Worm (Caenorhabditis elegans) whole organism, L2 larva: ENCODE results near the gene nduv-3.
A peak's percentile ranks its signal among the peaks of the same experiment; 100 is the strongest.

Experiments
- F13H6.1 ChIP-seq: sonication (generic microtip); optimal IDR thresholded peaks from 2 replicates; lab custom pipeline; 2016; ENCODE audit warnings: missing genetic modification characterization, missing compliant biosample characterization
- Y55F3AM.14 ChIP-seq: fragments of 200-800 bp; sonication (Bioruptor generic); optimal IDR thresholded peaks from 2 replicates; lab custom pipeline; 2018; ENCODE audit warnings: mild to moderate bottlenecking, missing genetic modification characterization, missing compliant biosample characterization
- alr-1 ChIP-seq: fragments of 150-350 bp; optimal IDR thresholded peaks from 2 replicates; lab custom pipeline; 2014; ENCODE audit warnings: missing biosample characterization, missing genetic modification characterization
- aly-2 ChIP-seq: fragments of 150-350 bp; optimal IDR thresholded peaks from 2 replicates; lab custom pipeline; 2014; ENCODE audit warnings: missing biosample characterization, missing genetic modification characterization
- blmp-1 ChIP-seq: sonication (generic microtip); optimal IDR thresholded peaks from 2 replicates; lab custom pipeline; 2017; ENCODE audit warnings: missing genetic modification characterization, mild to moderate bottlenecking, missing compliant biosample characterization, antibody characterized with exemption, moderate library complexity; ENCODE audit not compliant: insufficient read depth
- ceh-16 ChIP-seq: fragments of 150-350 bp; optimal IDR thresholded peaks from 2 replicates; lab custom pipeline; 2014; ENCODE audit warnings: missing biosample characterization, missing genetic modification characterization
- ceh-82 ChIP-seq: fragments of 150-350 bp; optimal IDR thresholded peaks from 2 replicates; lab custom pipeline; 2014; ENCODE audit warnings: missing biosample characterization, missing genetic modification characterization
- crh-2 ChIP-seq: sonication (generic microtip); optimal IDR thresholded peaks from 2 replicates; lab custom pipeline; 2017; ENCODE audit warnings: missing biosample characterization, missing genetic modification characterization
- elt-1 ChIP-seq: fragments of 150-350 bp; optimal IDR thresholded peaks from 2 replicates; lab custom pipeline; 2014; ENCODE audit warnings: missing biosample characterization, missing genetic modification characterization
- elt-3 ChIP-seq: sonication (generic microtip); optimal IDR thresholded peaks from 2 replicates; lab custom pipeline; 2017; ENCODE audit warnings: missing biosample characterization, missing genetic modification characterization
- fos-1 ChIP-seq: fragments of 150-350 bp; optimal IDR thresholded peaks from 2 replicates; lab custom pipeline; 2014; ENCODE audit warnings: missing biosample characterization, missing genetic modification characterization
- gmeb-1 ChIP-seq: fragments of 150-350 bp; optimal IDR thresholded peaks from 2 replicates; lab custom pipeline; 2014; ENCODE audit warnings: missing biosample characterization, missing genetic modification characterization
- lin-11 ChIP-seq: fragments of 150-350 bp; sonication (generic microtip); optimal IDR thresholded peaks from 2 replicates; lab custom pipeline; 2014; ENCODE audit warnings: missing biosample characterization, missing genetic modification characterization, inconsistent platforms, mixed read lengths
- lsy-2 ChIP-seq, 2 experiments: fragments of 150-350 bp in 1 of 2; sonication (generic microtip) in 1 of 2; optimal IDR thresholded peaks; 2 replicates each; lab custom pipeline; 2014 to 2017; ENCODE audit warnings: missing biosample characterization in 2 of 2, missing genetic modification characterization in 2 of 2
- mab-5 ChIP-seq: fragments of 150-350 bp; optimal IDR thresholded peaks from 2 replicates; lab custom pipeline; 2014; ENCODE audit warnings: missing biosample characterization, missing genetic modification characterization
- mbf-1 ChIP-seq: sonication (generic microtip); optimal IDR thresholded peaks from 2 replicates; lab custom pipeline; 2017; ENCODE audit warnings: missing biosample characterization, missing genetic modification characterization
- mdl-1 ChIP-seq, 2 experiments: fragments of 150-350 bp in 1 of 2; sonication (generic microtip) in 1 of 2; optimal IDR thresholded peaks; 2 replicates each; lab custom pipeline; 2017; ENCODE audit warnings: missing biosample characterization in 2 of 2, missing genetic modification characterization in 2 of 2
- nhr-12 ChIP-seq: fragments of 150-350 bp; optimal IDR thresholded peaks from 2 replicates; lab custom pipeline; 2014; ENCODE audit warnings: missing biosample characterization, missing genetic modification characterization
- nhr-129 ChIP-seq: fragments of 150-350 bp; optimal IDR thresholded peaks from 2 replicates; lab custom pipeline; 2014; ENCODE audit warnings: missing biosample characterization, missing genetic modification characterization
- nhr-21 ChIP-seq: fragments of 150-350 bp; optimal IDR thresholded peaks from 2 replicates; lab custom pipeline; 2014; ENCODE audit warnings: missing biosample characterization, missing genetic modification characterization
- nhr-23 ChIP-seq: fragments of 150-350 bp; optimal IDR thresholded peaks from 2 replicates; lab custom pipeline; 2014; ENCODE audit warnings: missing biosample characterization, missing genetic modification reagents, missing genetic modification characterization
- nhr-237 ChIP-seq: fragments of 150-350 bp; optimal IDR thresholded peaks from 2 replicates; lab custom pipeline; 2014; ENCODE audit warnings: missing biosample characterization, missing genetic modification characterization
- nhr-6 ChIP-seq: fragments of 150-350 bp; optimal IDR thresholded peaks from 2 replicates; lab custom pipeline; 2014; ENCODE audit warnings: missing biosample characterization, missing genetic modification characterization
- nhr-77 ChIP-seq: fragments of 150-350 bp; optimal IDR thresholded peaks from 2 replicates; lab custom pipeline; 2014; ENCODE audit warnings: missing biosample characterization, missing genetic modification characterization
- peb-1 ChIP-seq: fragments of 150-350 bp; optimal IDR thresholded peaks from 2 replicates; lab custom pipeline; 2014; ENCODE audit warnings: missing biosample characterization, missing genetic modification characterization
- sma-3 ChIP-seq: sonication (generic microtip); optimal IDR thresholded peaks from 2 replicates; lab custom pipeline; 2016; ENCODE audit warnings: missing genetic modification reagents, missing genetic modification characterization, missing compliant biosample characterization
- snpc-4 ChIP-seq: fragments of 150-350 bp; optimal IDR thresholded peaks from 2 replicates; lab custom pipeline; 2014; ENCODE audit warnings: missing biosample characterization, missing genetic modification characterization
- unc-39 ChIP-seq: fragments of 150-350 bp; optimal IDR thresholded peaks from 2 replicates; lab custom pipeline; 2014; ENCODE audit warnings: missing biosample characterization, missing genetic modification characterization
- unc-55 ChIP-seq: fragments of 150-350 bp; sonication (generic microtip); optimal IDR thresholded peaks from 3 replicates; lab custom pipeline; 2014; ENCODE audit warnings: missing biosample characterization, missing genetic modification reagents, missing genetic modification characterization
- zag-1 ChIP-seq: fragments of 150-350 bp; optimal IDR thresholded peaks from 2 replicates; lab custom pipeline; 2014; ENCODE audit warnings: missing biosample characterization, missing genetic modification characterization
- ztf-1 ChIP-seq: fragments of 200-800 bp; sonication (Bioruptor generic); conservative IDR thresholded peaks from 2 replicates; pipeline ENCODE4 v1.3.6; 2022; ENCODE audit warnings: missing genetic modification characterization, missing compliant biosample characterization
- ztf-4 ChIP-seq: fragments of 150-350 bp; optimal IDR thresholded peaks from 2 replicates; lab custom pipeline; 2014; ENCODE audit warnings: missing biosample characterization, missing genetic modification characterization

The nduv-3 gene

DNA sequence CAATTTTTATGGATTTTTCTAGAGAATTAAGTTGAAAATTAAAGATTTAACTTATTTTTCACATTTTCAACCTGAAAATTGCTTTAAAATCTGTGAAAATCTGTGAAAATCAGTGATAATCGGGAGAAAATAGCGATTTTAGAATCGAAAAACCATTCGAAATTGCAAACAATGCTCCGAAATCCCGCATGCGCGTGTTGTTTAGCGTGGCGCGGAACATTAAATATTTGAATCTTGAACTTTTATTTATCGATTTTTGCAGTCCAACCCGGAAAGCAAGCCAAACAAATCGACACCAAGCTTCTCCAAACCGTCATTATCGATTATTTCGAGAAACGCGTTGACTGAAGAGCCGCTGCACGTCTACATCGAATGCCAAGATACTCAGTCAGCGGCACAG is 30.1 kb upstream of the nduv-3 start:
- TF ChIP-seq unc-55 (GFP tag; lab: Kevin White, UChicago) = no peak
- TF ChIP-seq peb-1 (tag; lab: Kevin White, UChicago) = no peak
- TF ChIP-seq ztf-4 (tag; lab: Kevin White, UChicago) = no peak
- TF ChIP-seq lin-11 (tag; lab: Kevin White, UChicago) = no peak
- no peak for TF ChIP-seq zag-1 (tag; lab: Kevin White, UChicago)
- TF ChIP-seq nhr-237 (tag; lab: Kevin White, UChicago) = no peak
- TF ChIP-seq mdl-1 (tag; optimal IDR thresholded peaks at IDR 0.05; lab: Kevin White, UChicago) = no peak
- no peak for TF ChIP-seq ztf-1 (GFP tag; lab: Robert Waterston, UW)
- TF ChIP-seq alr-1 (tag; lab: Kevin White, UChicago) = no peak
- no peak for TF ChIP-seq crh-2
- TF ChIP-seq mab-5 (tag; lab: Kevin White, UChicago) = no peak

DNA sequence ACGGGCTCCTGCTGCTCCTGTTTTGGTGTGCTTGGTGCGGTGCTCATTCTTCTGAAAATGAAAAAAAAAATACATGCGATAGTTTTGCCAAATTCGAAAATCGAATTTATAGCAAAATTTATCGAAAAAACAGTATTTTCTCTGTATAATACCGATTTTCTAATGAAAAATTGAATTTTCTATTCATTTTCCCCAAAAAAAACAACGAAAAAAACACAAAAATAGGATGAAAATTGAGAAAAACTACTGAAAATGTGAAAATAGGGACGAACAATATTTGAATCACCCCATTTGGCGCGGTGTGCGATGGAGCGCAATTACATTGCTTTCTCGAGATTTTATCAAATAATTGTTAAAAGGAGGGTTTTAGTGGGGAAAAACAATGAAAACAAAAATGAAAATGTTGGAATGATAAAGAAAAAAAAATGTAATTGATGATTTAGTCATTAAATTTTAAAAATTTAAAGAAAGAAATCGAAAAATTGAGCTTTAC is 28.1 kb upstream of the nduv-3 start, which contains the start of gene Y69A2AR.28:
TSS of gene Y69A2AR.28 (minus strand) at position 51 of the 493 bp plus-strand sequence.
- TF ChIP-seq lsy-2 (tag; optimal IDR thresholded peaks at IDR 0.05; lab: Kevin White, UChicago) (peak in 1 of 2 experiments; percentile 32), elt-1 (tag; lab: Kevin White, UChicago) (no peak), gmeb-1 (tag; lab: Kevin White, UChicago) (peak; percentile 17), unc-55 (GFP tag; lab: Kevin White, UChicago) (peak; percentile 8)
- TF ChIP-seq, all 48 proteins: peak for 3

DNA sequence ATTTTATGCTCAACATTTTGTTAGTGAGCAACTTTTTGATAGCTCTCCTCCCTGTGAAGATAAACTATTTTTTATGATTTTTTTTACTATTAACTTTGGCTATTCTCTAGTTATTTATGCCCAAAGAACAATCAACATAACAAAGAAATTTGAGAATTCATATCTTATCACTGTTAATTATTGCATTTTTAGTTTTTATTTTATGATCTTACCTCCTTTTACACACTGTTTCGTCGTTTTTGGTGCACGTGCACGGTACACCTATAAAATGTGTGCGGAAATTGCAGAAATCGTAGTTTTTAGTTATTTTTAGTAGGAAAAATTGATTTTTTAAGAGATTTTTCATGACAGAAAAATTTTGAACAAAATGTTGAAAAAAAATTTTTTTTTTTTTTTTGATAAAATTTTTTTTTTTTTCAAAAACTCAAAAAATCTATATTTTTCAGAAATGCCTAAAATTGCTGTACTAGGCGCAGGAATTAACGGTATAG is 27.3 kb upstream of the nduv-3 start, which contains the start of gene daao-1:
TSS of gene daao-1 (plus strand) at position 441 of the 491 bp plus-strand sequence.
- no peak for TF ChIP-seq unc-55 (GFP tag; lab: Kevin White, UChicago)
- no peak for TF ChIP-seq peb-1 (tag; lab: Kevin White, UChicago)
- no peak for TF ChIP-seq blmp-1 (tag; lab: Kevin White, UChicago)
- TF ChIP-seq ztf-4 (tag; lab: Kevin White, UChicago) = no peak
- TF ChIP-seq unc-39 = no peak
- no peak for TF ChIP-seq ztf-1 (GFP tag; lab: Robert Waterston, UW)
- no peak for TF ChIP-seq gmeb-1 (tag; lab: Kevin White, UChicago)
- TF ChIP-seq nhr-77 (tag; lab: Kevin White, UChicago) = no peak
- TF ChIP-seq Y55F3AM.14 (GFP tag; lab: Kevin White, UChicago) = no peak
- no peak for TF ChIP-seq nhr-6 (tag; lab: Kevin White, UChicago)
- TF ChIP-seq ceh-16 (tag; lab: Kevin White, UChicago) = no peak

DNA sequence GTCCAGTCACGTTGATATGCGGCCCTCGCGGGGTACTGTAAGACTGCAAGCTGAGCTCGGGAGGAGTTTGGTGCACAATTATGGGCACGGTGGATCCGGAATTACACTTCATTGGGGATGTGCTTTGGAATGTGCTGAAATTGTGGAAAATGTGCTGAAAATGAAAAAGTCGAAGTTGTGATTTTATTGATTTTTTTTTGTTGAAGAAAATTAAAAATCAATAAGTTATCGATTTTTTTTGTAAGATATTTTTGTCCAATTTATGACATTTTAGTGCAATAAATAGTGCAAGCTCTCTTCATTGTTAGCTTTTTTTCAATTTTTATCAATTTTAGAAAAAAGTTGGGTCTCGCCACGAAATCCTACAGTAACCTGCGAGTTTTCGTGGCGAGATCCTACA is 24.3 kb upstream of the nduv-3 start:
- no peak for TF ChIP-seq elt-3 (tag; lab: Kevin White, UChicago)
- TF ChIP-seq nhr-12 (tag; lab: Kevin White, UChicago) = no peak
- no peak for TF ChIP-seq ztf-1 (GFP tag; lab: Robert Waterston, UW)
- TF ChIP-seq nhr-21 (tag; lab: Kevin White, UChicago) = no peak
- TF ChIP-seq mbf-1 (tag; lab: Kevin White, UChicago) = no peak
- TF ChIP-seq sma-3 = no peak
- TF ChIP-seq ceh-16 (tag; lab: Kevin White, UChicago) = no peak
- TF ChIP-seq peb-1 (tag; lab: Kevin White, UChicago) = no peak
- TF ChIP-seq nhr-129 (tag; lab: Kevin White, UChicago) = no peak
- no peak for TF ChIP-seq nhr-23 (tag; lab: Kevin White, UChicago)
- no peak for TF ChIP-seq Y55F3AM.14 (GFP tag; lab: Kevin White, UChicago)
- no peak for TF ChIP-seq ceh-82 (tag; lab: Kevin White, UChicago)
- TF ChIP-seq elt-1 (tag; lab: Kevin White, UChicago) = no peak
- no peak for TF ChIP-seq mdl-1 (tag; optimal IDR thresholded peaks at IDR 0.05; lab: Kevin White, UChicago)
- TF ChIP-seq unc-55 (GFP tag; lab: Kevin White, UChicago) = no peak

DNA sequence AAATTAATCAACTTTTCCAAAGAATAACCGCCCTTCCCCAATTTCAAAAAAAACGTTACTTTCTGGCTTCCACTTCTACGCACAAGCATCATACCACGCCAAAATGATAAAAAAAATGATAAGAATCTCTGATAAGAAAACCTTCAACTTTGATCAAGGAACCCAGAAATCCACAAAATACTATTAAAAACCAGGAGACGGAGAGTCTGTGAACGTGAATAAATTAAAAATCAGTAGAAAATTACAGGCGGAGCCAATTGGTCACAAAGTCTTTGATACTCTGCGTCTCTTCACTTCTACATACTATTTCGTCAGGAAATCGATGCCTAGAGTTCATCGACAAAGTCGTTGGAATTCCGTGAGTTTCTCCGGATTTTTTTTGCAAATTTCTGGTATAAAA is 22.5 kb upstream of the nduv-3 start, which contains the start of gene smf-3:
TSS of gene smf-3 (plus strand) at position 259 of the 400 bp plus-strand sequence.
- TF ChIP-seq gmeb-1 (tag; lab: Kevin White, UChicago) = peak; percentile 15
- TF ChIP-seq snpc-4 (tag; lab: Kevin White, UChicago) = no peak
- TF ChIP-seq fos-1 (tag; lab: Kevin White, UChicago) = peak; percentile 85
- no peak for TF ChIP-seq aly-2
- TF ChIP-seq crh-2 = peak; percentile 53
- TF ChIP-seq F13H6.1 (tag; lab: Kevin White, UChicago) = peak; percentile 26
